Fruit fly (Drosophila melanogaster) whole organism, embryonic: ENCODE results near the gene CG13898.

Experiments
- BtbVII ChIP-seq: fragments of 200-800 bp; sonication (Bioruptor generic); optimal IDR thresholded peaks from 3 replicates; lab custom pipeline; 2017; ENCODE audit warnings: missing biosample characterization, mild to moderate bottlenecking, missing genetic modification characterization
- Bteb2 ChIP-seq: fragments of 200-800 bp; sonication (Bioruptor generic); optimal IDR thresholded peaks from 2 replicates; lab custom pipeline; 2016; ENCODE audit warnings: missing biosample characterization, missing genetic modification characterization
- C15 ChIP-seq: fragments of 200-800 bp; sonication (Bioruptor generic); IDR thresholded peaks from 3 replicates; pipeline ENCODE4 v1.3.6; 2022; ENCODE audit warnings: missing biosample characterization, missing genetic modification characterization
- CG10267 ChIP-seq: fragments of 200-800 bp; sonication (Bioruptor generic); optimal IDR thresholded peaks from 2 replicates; lab custom pipeline; 2018; ENCODE audit warnings: missing biosample characterization, mild to moderate bottlenecking, missing genetic modification characterization, moderate library complexity
- CG10321 ChIP-seq: fragments of 200-800 bp; sonication (Bioruptor generic); IDR thresholded peaks from 2 replicates; pipeline ENCODE4 v1.3.6; 2022; ENCODE audit warnings: missing biosample characterization, missing genetic modification characterization
- CG10462 ChIP-seq: fragments of 200-800 bp; sonication (Bioruptor generic); optimal IDR thresholded peaks from 2 replicates; lab custom pipeline; 2016; ENCODE audit warnings: missing biosample characterization, missing genetic modification characterization
- CG1233 ChIP-seq: fragments of 200-800 bp; sonication (Bioruptor generic); optimal IDR thresholded peaks from 4 replicates; lab custom pipeline; 2018; ENCODE audit warnings: missing biosample characterization, mild to moderate bottlenecking, missing genetic modification characterization
- CG14667 ChIP-seq: fragments of 200-800 bp; sonication (Bioruptor generic); IDR thresholded peaks from 2 replicates; pipeline ENCODE4 v1.3.6; 2022; ENCODE audit warnings: missing biosample characterization, missing genetic modification characterization
- CG14710 ChIP-seq: fragments of 200-800 bp; sonication (Bioruptor generic); optimal IDR thresholded peaks from 3 replicates; lab custom pipeline; 2019; ENCODE audit warnings: missing biosample characterization, mild to moderate bottlenecking, missing genetic modification characterization, moderate library complexity
- CG1602 ChIP-seq: fragments of 200-800 bp; sonication (Bioruptor generic); optimal IDR thresholded peaks from 3 replicates; lab custom pipeline; 2016; ENCODE audit warnings: missing biosample characterization, missing genetic modification characterization
- CG1603 ChIP-seq: fragments of 200-800 bp; sonication (Bioruptor generic); optimal IDR thresholded peaks from 2 replicates; lab custom pipeline; 2019; ENCODE audit warnings: missing biosample characterization, mild to moderate bottlenecking, missing genetic modification characterization, moderate library complexity
- CG16813 ChIP-seq: fragments of 200-800 bp; sonication (Bioruptor generic); IDR thresholded peaks from 3 replicates; pipeline ENCODE4 v1.3.6; 2022; ENCODE audit warnings: missing biosample characterization, missing genetic modification characterization; ENCODE audit not compliant: partially characterized antibody
- CG16815 ChIP-seq: fragments of 200-800 bp; sonication (Bioruptor generic); optimal IDR thresholded peaks from 3 replicates; lab custom pipeline; 2017; ENCODE audit warnings: missing biosample characterization, mild to moderate bottlenecking, missing genetic modification characterization
- CG17385 ChIP-seq: fragments of 200-800 bp; sonication (Bioruptor generic); optimal IDR thresholded peaks from 3 replicates; lab custom pipeline; 2018; ENCODE audit warnings: missing biosample characterization, mild to moderate bottlenecking, missing genetic modification characterization
- CG17829 ChIP-seq: fragments of 200-800 bp; optimal IDR thresholded peaks from 2 replicates; lab custom pipeline; 2019; ENCODE audit warnings: missing biosample characterization, mild to moderate bottlenecking, missing genetic modification characterization, moderate library complexity
- CG2116 ChIP-seq: fragments of 200-800 bp; sonication (Bioruptor generic); optimal IDR thresholded peaks from 3 replicates; lab custom pipeline; 2018; ENCODE audit warnings: missing biosample characterization, mild to moderate bottlenecking, missing genetic modification characterization
- CG2712 ChIP-seq: fragments of 200-800 bp; optimal IDR thresholded peaks from 3 replicates; lab custom pipeline; 2019; ENCODE audit warnings: missing biosample characterization, mild to moderate bottlenecking, missing genetic modification characterization, moderate library complexity
- CG33213 ChIP-seq: fragments of 200-800 bp; sonication (Bioruptor generic); optimal IDR thresholded peaks from 3 replicates; lab custom pipeline; 2016; ENCODE audit warnings: missing biosample characterization, missing genetic modification characterization
- CG5180 ChIP-seq: fragments of 200-800 bp; sonication (Bioruptor generic); optimal IDR thresholded peaks from 3 replicates; lab custom pipeline; 2017; ENCODE audit warnings: missing biosample characterization, missing genetic modification characterization, mild to moderate bottlenecking, moderate library complexity, missing genetic modification reagents
- CG7357 ChIP-seq: fragments of 200-800 bp; sonication (Bioruptor generic); IDR thresholded peaks from 3 replicates; pipeline ENCODE4 v1.3.6; 2022; ENCODE audit warnings: missing biosample characterization, missing genetic modification characterization
- CG8388 ChIP-seq: fragments of 200-800 bp; sonication (Bioruptor generic); optimal IDR thresholded peaks from 2 replicates; lab custom pipeline; 2019; ENCODE audit warnings: missing biosample characterization, mild to moderate bottlenecking, missing genetic modification characterization, moderate library complexity
- CG8924 ChIP-seq: fragments of 200-800 bp; optimal IDR thresholded peaks from 3 replicates; lab custom pipeline; 2019; ENCODE audit warnings: missing biosample characterization, mild to moderate bottlenecking, missing genetic modification characterization, moderate library complexity
- CG9876 ChIP-seq: fragments of 200-800 bp; sonication (Bioruptor generic); optimal IDR thresholded peaks from 2 replicates; lab custom pipeline; 2016; ENCODE audit warnings: missing biosample characterization, missing genetic modification characterization
- CHES-1-like ChIP-seq: fragments of 200-800 bp; sonication (Bioruptor generic); optimal IDR thresholded peaks from 2 replicates; lab custom pipeline; 2016; ENCODE audit warnings: missing biosample characterization, missing genetic modification characterization
- Chrac-16 ChIP-seq: fragments of 200-800 bp; sonication (Bioruptor generic); optimal IDR thresholded peaks from 3 replicates; lab custom pipeline; 2016; ENCODE audit warnings: missing biosample characterization, missing genetic modification characterization
- CoRest ChIP-seq: fragments of 200-800 bp; sonication (Bioruptor generic); optimal IDR thresholded peaks from 3 replicates; lab custom pipeline; 2018; ENCODE audit warnings: missing biosample characterization, mild to moderate bottlenecking, missing genetic modification characterization, moderate library complexity
- Dref ChIP-seq: fragments of 200-800 bp; sonication (Bioruptor generic); IDR thresholded peaks from 2 replicates; pipeline ENCODE4 v1.3.6; 2022; ENCODE audit warnings: missing biosample characterization, missing genetic modification characterization
- H2.0 ChIP-seq: fragments of 200-800 bp; sonication (Bioruptor generic); IDR thresholded peaks from 2 replicates; pipeline ENCODE4 v1.3.6; 2022; ENCODE audit warnings: missing biosample characterization, missing genetic modification characterization
- HLH4C ChIP-seq: fragments of 200-800 bp; sonication (Bioruptor generic); IDR thresholded peaks from 3 replicates; pipeline ENCODE4 v1.3.6; 2022; ENCODE audit warnings: missing biosample characterization, missing genetic modification characterization; ENCODE audit not compliant: partially characterized antibody
- NFAT ChIP-seq: fragments of 200-800 bp; sonication (Bioruptor generic); IDR thresholded peaks from 2 replicates; pipeline ENCODE4 v1.3.6; 2022; ENCODE audit warnings: missing biosample characterization, missing genetic modification characterization
- Oaz ChIP-seq: fragments of 200-800 bp; sonication (Bioruptor generic); IDR thresholded peaks from 2 replicates; pipeline ENCODE4 v1.3.6; 2022; ENCODE audit warnings: missing biosample characterization, missing genetic modification characterization
- Optix ChIP-seq: fragments of 200-800 bp; sonication (Bioruptor generic); IDR thresholded peaks from 3 replicates; pipeline ENCODE4 v1.3.6; 2022; ENCODE audit warnings: missing biosample characterization, missing genetic modification characterization
- Sry-δ ChIP-seq: fragments of 200-800 bp; sonication (Bioruptor generic); optimal IDR thresholded peaks from 2 replicates; lab custom pipeline; 2016; ENCODE audit warnings: missing biosample characterization, missing genetic modification characterization
- ase ChIP-seq: fragments of 200-800 bp; sonication (Bioruptor generic); IDR thresholded peaks from 3 replicates; pipeline ENCODE4 v1.3.6; 2022; ENCODE audit warnings: missing biosample characterization, missing genetic modification characterization
- bab2 ChIP-seq: fragments of 200-800 bp; sonication (Bioruptor generic); optimal IDR thresholded peaks from 2 replicates; lab custom pipeline; 2016; ENCODE audit warnings: missing biosample characterization, missing genetic modification characterization
- bcd ChIP-seq: fragments of 200-800 bp; sonication (Bioruptor generic); optimal IDR thresholded peaks from 2 replicates; lab custom pipeline; 2017; ENCODE audit warnings: missing biosample characterization, mild to moderate bottlenecking, missing genetic modification characterization
- bsh ChIP-seq, 2 experiments: fragments of 200-800 bp; sonication (Bioruptor generic); optimal IDR thresholded peaks; 2 replicates each; lab custom pipeline; 2017 to 2018; ENCODE audit warnings: mild to moderate bottlenecking in 2 of 2, missing biosample characterization in 2 of 2, missing genetic modification characterization in 2 of 2, moderate library complexity in 1 of 2
- chm ChIP-seq: fragments of 200-800 bp; sonication (Bioruptor generic); IDR thresholded peaks from 2 replicates; pipeline ENCODE4 v1.3.6; 2022; ENCODE audit warnings: missing biosample characterization, missing genetic modification characterization
- dmrt11E ChIP-seq: fragments of 200-800 bp; sonication (Bioruptor generic); optimal IDR thresholded peaks from 3 replicates; lab custom pipeline; 2018; ENCODE audit warnings: missing biosample characterization, mild to moderate bottlenecking, missing genetic modification characterization, moderate library complexity
- dpn ChIP-seq, 2 experiments: fragments of 200-800 bp; sonication (Bioruptor generic); optimal IDR thresholded peaks; 3 replicates each; lab custom pipeline; 2016; ENCODE audit warnings: missing biosample characterization in 2 of 2, missing genetic modification characterization in 2 of 2
- ems ChIP-seq: fragments of 200-800 bp; sonication (Bioruptor generic); optimal IDR thresholded peaks from 3 replicates; lab custom pipeline; 2016; ENCODE audit warnings: missing biosample characterization, missing genetic modification characterization
- gcm ChIP-seq: fragments of 200-800 bp; sonication (Bioruptor generic); optimal IDR thresholded peaks from 2 replicates; lab custom pipeline; 2019; ENCODE audit warnings: missing biosample characterization, mild to moderate bottlenecking, missing genetic modification characterization, moderate library complexity
- grau ChIP-seq: fragments of 200-800 bp; optimal IDR thresholded peaks from 3 replicates; lab custom pipeline; 2019; ENCODE audit warnings: missing biosample characterization, mild to moderate bottlenecking, missing genetic modification characterization, moderate library complexity
- gsb ChIP-seq: fragments of 200-800 bp; sonication (Bioruptor generic); IDR thresholded peaks from 2 replicates; pipeline ENCODE4 v1.3.6; 2022; ENCODE audit warnings: missing biosample characterization, missing genetic modification characterization
- nerfin-1 ChIP-seq: fragments of 200-800 bp; sonication (Bioruptor generic); optimal IDR thresholded peaks from 3 replicates; lab custom pipeline; 2019; ENCODE audit warnings: missing biosample characterization, mild to moderate bottlenecking, missing genetic modification characterization, moderate library complexity
- oc ChIP-seq: fragments of 200-800 bp; sonication (Bioruptor generic); optimal IDR thresholded peaks from 2 replicates; lab custom pipeline; 2018; ENCODE audit warnings: missing biosample characterization, mild to moderate bottlenecking, missing genetic modification characterization, moderate library complexity
- pzg ChIP-seq: fragments of 200-800 bp; sonication (Bioruptor generic); optimal IDR thresholded peaks from 3 replicates; lab custom pipeline; 2018; ENCODE audit warnings: missing biosample characterization, mild to moderate bottlenecking, missing genetic modification characterization, moderate library complexity
- sd ChIP-seq: fragments of 200-800 bp; sonication (Bioruptor generic); optimal IDR thresholded peaks from 3 replicates; lab custom pipeline; 2018; ENCODE audit warnings: missing biosample characterization, mild to moderate bottlenecking, missing genetic modification characterization, moderate library complexity
- usp ChIP-seq: fragments of >200 bp; optimal IDR thresholded peaks from 2 replicates; lab custom pipeline; 2017; ENCODE audit warnings: missing biosample characterization, missing genetic modification characterization
- zen ChIP-seq: fragments of 200-800 bp; sonication (Bioruptor generic); optimal IDR thresholded peaks from 3 replicates; lab custom pipeline; 2018; ENCODE audit warnings: missing biosample characterization, mild to moderate bottlenecking, missing genetic modification characterization, moderate library complexity

CG13898 gene

dm6 chr3L:804557-805260, 858 bp upstream of the CG13898 start (continued):
- peak; percentile 41 for TF ChIP-seq CG8388 (GFP tag; lab: Kevin White, UChicago)
- no peak for TF ChIP-seq Dref (GFP tag; lab: Robert Waterston, UW)
- no peak for TF ChIP-seq CG2116 (GFP tag; lab: Kevin White, UChicago)
- peak; percentile 12 for TF ChIP-seq CoRest
- TF ChIP-seq gsb (GFP tag; lab: Robert Waterston, UW) = no peak
- TF ChIP-seq chm (GFP tag; lab: Robert Waterston, UW) = no peak
- 0 out of 2 replicates have a peak, but pooled peaks have one; percentile 10 for TF ChIP-seq Oaz (GFP tag; lab: Robert Waterston, UW)
- peak; percentile 32 for TF ChIP-seq nerfin-1 (tag; lab: Kevin White, UChicago)
- no peak for TF ChIP-seq bcd (GFP tag; lab: Kevin White, UChicago)
- TF ChIP-seq Bteb2 = no peak
- TF ChIP-seq CG9876 (GFP tag; lab: Kevin White, UChicago) = no peak
- peak; percentile 71 for TF ChIP-seq gcm (GFP tag; lab: Kevin White, UChicago)
- no peak for TF ChIP-seq Sry-δ (GFP tag; lab: Kevin White, UChicago)
- no peak for TF ChIP-seq CG33213 (GFP tag; lab: Kevin White, UChicago)
- no peak for TF ChIP-seq ase (GFP tag; lab: Robert Waterston, UW)
- TF ChIP-seq CG7357 (GFP tag; lab: Robert Waterston, UW) = no peak
- TF ChIP-seq CG10267 (tag; lab: Kevin White, UChicago) = peak; percentile 29
- no peak for TF ChIP-seq usp (GFP tag; lab: Kevin White, UChicago)
- TF ChIP-seq BtbVII = peak; percentile 25
- TF ChIP-seq CG1603 = peak; percentile 52
- TF ChIP-seq sd (tag; lab: Kevin White, UChicago) = no peak
- TF ChIP-seq NFAT (GFP tag; lab: Robert Waterston, UW) = no peak
- no peak for TF ChIP-seq C15 (GFP tag; lab: Robert Waterston, UW)
- no peak for TF ChIP-seq Optix (GFP tag; lab: Robert Waterston, UW)
- peak; percentile 42 for TF ChIP-seq CG17829
- TF ChIP-seq CG5180 = no peak
- no peak for TF ChIP-seq bab2 (GFP tag; lab: Kevin White, UChicago)
- peak; percentile 1 for TF ChIP-seq CG16815 (GFP tag; lab: Kevin White, UChicago)
- TF ChIP-seq CG16813 (GFP tag; lab: Robert Waterston, UW) = no peak
- TF ChIP-seq CG14710 (tag; lab: Kevin White, UChicago) = peak; percentile 34
- TF ChIP-seq CG1602 (GFP tag; lab: Kevin White, UChicago) = no peak
- TF ChIP-seq oc (tag; lab: Kevin White, UChicago) = no peak
- peak in 1 of 2 experiments; percentile 5 for TF ChIP-seq dpn (GFP tag; optimal IDR thresholded peaks at IDR 0.05; lab: Kevin White, UChicago)
- TF ChIP-seq CG14667 = no peak
- TF ChIP-seq zen (tag; lab: Kevin White, UChicago) = peak; percentile 12
- no peak for TF ChIP-seq Chrac-16
- no peak for TF ChIP-seq CHES-1-like
- TF ChIP-seq H2.0 (GFP tag; lab: Robert Waterston, UW) = 0 out of 2 replicates have a peak, but pooled peaks have one; percentile 21
- TF ChIP-seq CG10462 = no peak
- TF ChIP-seq CG2712 = peak; percentile 67
- TF ChIP-seq dmrt11E (tag; lab: Kevin White, UChicago) = peak; percentile 59
- TF ChIP-seq HLH4C (GFP tag; lab: Robert Waterston, UW) = no peak
- TF ChIP-seq CG17385 = peak; percentile 26
- TF ChIP-seq pzg (GFP tag; lab: Kevin White, UChicago) = no peak
- TF ChIP-seq CG10321 (GFP tag; lab: Robert Waterston, UW) = no peak
- TF ChIP-seq ems = no peak
- TF ChIP-seq bsh (GFP tag; optimal IDR thresholded peaks at IDR 0.05; lab: Kevin White, UChicago) = peak in 1 of 2 experiments; percentile 65
- TF ChIP-seq grau (tag; lab: Kevin White, UChicago) = peak; percentile 64
- peak; percentile 10 for TF ChIP-seq CG1233 (GFP tag; lab: Kevin White, UChicago)
- peak; percentile 1 for TF ChIP-seq CG8924
